Fruit fly (Drosophila melanogaster): ENCODE results near the gene noc.

noc gene

DNA sequence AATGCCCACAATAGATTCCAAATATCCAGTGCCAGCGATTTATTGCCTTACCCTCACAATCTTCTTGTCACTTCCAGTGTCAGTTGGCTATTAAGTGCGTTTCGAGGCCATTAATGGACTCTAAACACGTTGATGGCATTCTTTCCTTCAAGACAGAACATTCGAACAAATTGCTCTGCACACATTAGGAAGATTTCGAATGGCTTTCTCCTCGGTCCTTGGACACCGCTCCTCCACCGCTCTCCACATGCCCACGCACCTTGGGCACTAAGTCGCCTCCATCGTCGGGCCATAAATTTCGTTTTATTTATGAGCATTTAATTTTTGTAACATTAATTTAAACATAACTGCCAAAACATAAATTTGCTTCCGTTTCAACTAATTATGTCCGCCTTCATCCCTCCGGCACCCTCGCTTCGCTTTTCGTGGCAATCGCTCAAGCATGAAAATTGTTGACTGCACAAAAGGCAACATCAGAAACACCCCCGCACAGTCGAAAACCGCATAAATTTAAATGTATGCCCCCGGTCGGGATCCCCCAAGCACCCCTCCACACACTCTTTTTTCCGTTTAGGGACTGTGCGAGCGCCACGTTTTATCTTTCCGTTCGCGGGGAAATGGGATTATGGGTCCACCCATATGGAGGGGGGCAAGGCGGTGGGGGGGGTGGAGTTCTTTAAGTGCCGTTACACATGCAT, 46.2 kb downstream of the noc start (continued):
- TF ChIP-seq crol (GFP tag; IDR thresholded peaks at IDR 0.05) (peak; percentile 97), CG1792 (GFP tag; optimal IDR thresholded peaks at IDR 0.05) (no peak), gsb-n (tag; optimal IDR thresholded peaks at IDR 0.05) (peak; percentile 9), CG3065 (GFP tag; optimal IDR thresholded peaks at IDR 0.05) (no peak), Mrtf (GFP tag; IDR thresholded peaks at IDR 0.05) (0 out of 3 replicates have a peak, but pooled peaks have one; percentile 26), CG4328 (GFP tag; optimal IDR thresholded peaks at IDR 0.05) (peak; percentile 87), CG12769 (tag; optimal IDR thresholded peaks at IDR 0.05) (peak; percentile 69), twi (tag; optimal IDR thresholded peaks at IDR 0.05) (peak; percentile 55), rib (GFP tag; IDR thresholded peaks at IDR 0.05) (peak; percentile 72), aop (GFP tag; IDR thresholded peaks at IDR 0.05) (0 out of 2 replicates have a peak, but pooled peaks have one; percentile 36), CG2199 (GFP tag; IDR thresholded peaks at IDR 0.05) (peak; percentile 58; the same call in 1 of the 3 replicates), Asciz (GFP tag; optimal IDR thresholded peaks at IDR 0.05) (no peak), Ptx1 (GFP tag; IDR thresholded peaks at IDR 0.05) (0 out of 2 replicates have a peak, but pooled peaks have one; percentile 11), CoRest (tag; optimal IDR thresholded peaks at IDR 0.05) (no peak)

DNA sequence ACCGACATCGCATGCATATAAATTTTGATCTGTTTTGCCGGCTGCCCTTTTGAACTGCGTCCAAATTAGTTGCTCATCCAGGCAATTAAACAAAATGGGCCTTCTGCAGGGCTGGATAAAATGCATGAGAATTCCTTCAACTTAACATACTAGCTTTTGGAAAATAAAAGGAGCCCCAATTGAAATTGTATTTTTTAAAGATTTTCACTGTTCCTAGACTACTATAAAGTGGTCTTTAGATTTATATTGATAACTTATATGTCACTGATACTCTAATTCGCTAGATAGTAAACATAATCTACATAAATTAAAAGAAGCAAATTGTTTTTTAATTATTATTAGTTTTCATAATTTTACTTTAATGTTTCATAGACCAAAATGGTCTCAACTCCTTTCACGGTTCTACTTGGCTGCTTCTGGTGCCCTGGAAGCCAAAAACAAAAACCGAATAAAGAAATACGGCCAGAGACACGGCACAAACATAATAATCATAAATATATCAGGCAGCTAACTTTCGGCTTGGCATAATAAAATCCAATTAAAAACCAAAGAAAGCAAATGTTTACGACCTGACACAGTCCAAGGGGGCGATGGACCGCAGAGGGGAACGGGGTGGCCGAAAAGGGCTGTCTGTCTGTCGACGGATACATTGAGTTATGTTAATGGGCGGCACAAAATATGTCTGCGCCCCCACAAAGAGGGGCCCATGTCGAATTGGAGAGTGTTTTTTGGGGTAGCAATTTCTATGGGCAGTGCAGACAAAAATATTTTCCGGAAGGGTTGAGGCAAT, 47.0 kb downstream of the noc start:
- TF ChIP-seq gce (GFP tag; IDR thresholded peaks at IDR 0.05) = no peak
- peak in 1 of 2 experiments; percentile 61 for TF ChIP-seq Eip74EF (GFP tag; optimal IDR thresholded peaks at IDR 0.05)
- peak; percentile 50; the same call in 1 of the 2 replicates for TF ChIP-seq rib (GFP tag; IDR thresholded peaks at IDR 0.05)
- peak; percentile 64 for TF ChIP-seq CG11504 (tag; optimal IDR thresholded peaks at IDR 0.05)
- TF ChIP-seq CG16815 (GFP tag; optimal IDR thresholded peaks at IDR 0.05) = peak; percentile 19
- TF ChIP-seq tgo (GFP tag; IDR thresholded peaks at IDR 0.05) = no peak
- TF ChIP-seq gfzf (GFP tag; optimal IDR thresholded peaks at IDR 0.05) = no peak
- TF ChIP-seq CG12299 (tag; optimal IDR thresholded peaks at IDR 0.05) = no peak
- no peak for TF ChIP-seq CG2199 (GFP tag; IDR thresholded peaks at IDR 0.05)
- peak; percentile 24 for TF ChIP-seq odd (GFP tag; optimal IDR thresholded peaks at IDR 0.05)
- TF ChIP-seq corto (GFP tag; optimal IDR thresholded peaks at IDR 0.05) = no peak
- no peak for TF ChIP-seq CG7786 (GFP tag; optimal IDR thresholded peaks at IDR 0.05)
- TF ChIP-seq CG13624 (GFP tag; optimal IDR thresholded peaks at IDR 0.05) = no peak
- TF ChIP-seq E2f2 (GFP tag; IDR thresholded peaks at IDR 0.05) = no peak
- no peak for TF ChIP-seq CG7987 (GFP tag; optimal IDR thresholded peaks at IDR 0.05)
- TF ChIP-seq CG6683 (GFP tag; optimal IDR thresholded peaks at IDR 0.05) = no peak
- peak; percentile 56 for TF ChIP-seq Ssrp (tag; optimal IDR thresholded peaks at IDR 0.05)
- no peak for TF ChIP-seq GATAe (GFP tag; conservative IDR thresholded peaks at IDR 0.05)
- TF ChIP-seq NC2α (GFP tag; optimal IDR thresholded peaks at IDR 0.05) = no peak
- peak; percentile 10 for TF ChIP-seq CG12104 (GFP tag; optimal IDR thresholded peaks at IDR 0.05)
- TF ChIP-seq Dp (GFP tag; optimal IDR thresholded peaks at IDR 0.05) = no peak
- TF ChIP-seq CG6813 (GFP tag; optimal IDR thresholded peaks at IDR 0.05) = no peak
- no peak for TF ChIP-seq grn (GFP tag; optimal IDR thresholded peaks at IDR 0.05)
- TF ChIP-seq Bgb (GFP tag; IDR thresholded peaks at IDR 0.05; ENCODE audit: partially characterized antibody) = no peak
- no peak for TF ChIP-seq CG2889 (GFP tag; IDR thresholded peaks at IDR 0.05)
- no peak for TF ChIP-seq CG2116 (GFP tag; optimal IDR thresholded peaks at IDR 0.05)
- no peak for TF ChIP-seq fd102C (GFP tag; optimal IDR thresholded peaks at IDR 0.05)
- TF ChIP-seq CkIIα-i1 (GFP tag; IDR thresholded peaks at IDR 0.05) = no peak
- no peak for TF ChIP-seq peb (GFP tag; IDR thresholded peaks at IDR 0.05)
- no peak for TF ChIP-seq Fer2 (tag; optimal IDR thresholded peaks at IDR 0.05)
- TF ChIP-seq Drgx (GFP tag; IDR thresholded peaks at IDR 0.05) = no peak
- TF ChIP-seq CG6765 (GFP tag; optimal IDR thresholded peaks at IDR 0.05) = no peak
- TF ChIP-seq wdn (GFP tag; IDR thresholded peaks at IDR 0.05) = no peak
- TF ChIP-seq CG13123 (GFP tag; optimal IDR thresholded peaks at IDR 0.05) = no peak
- TF ChIP-seq Max (GFP tag; optimal IDR thresholded peaks at IDR 0.05) = no peak

All from whole organism, embryonic.